Worm (Caenorhabditis elegans) whole organism, L3 larva: Measurements from ENCODE around the gene hipr-1.

ENCODE experiments used
- ceh-82 ChIP-seq: fragments of 150-350 bp; optimal IDR thresholded peaks from 2 replicates; lab custom pipeline; 2014; ENCODE audit warnings: missing biosample characterization, missing genetic modification characterization
- daf-12 ChIP-seq: fragments of 150-350 bp; optimal IDR thresholded peaks from 2 replicates; lab custom pipeline; 2014; ENCODE audit warnings: missing biosample characterization, missing genetic modification reagents, missing genetic modification characterization
- fkh-2 ChIP-seq: fragments of 150-350 bp; optimal IDR thresholded peaks from 2 replicates; lab custom pipeline; 2014; ENCODE audit warnings: missing biosample characterization, missing genetic modification reagents, missing genetic modification characterization
- lin-39 ChIP-seq: fragments of 150-350 bp; optimal IDR thresholded peaks from 2 replicates; lab custom pipeline; 2018; ENCODE audit warnings: missing biosample characterization, missing genetic modification reagents, missing genetic modification characterization
- mdl-1 ChIP-seq: fragments of 150-350 bp; optimal IDR thresholded peaks from 2 replicates; lab custom pipeline; 2014; ENCODE audit warnings: missing biosample characterization, missing genetic modification characterization
- nfya-1 ChIP-seq: sonication (generic microtip); optimal IDR thresholded peaks from 2 replicates; lab custom pipeline; 2017; ENCODE audit warnings: missing genetic modification characterization, mild to moderate bottlenecking, missing compliant biosample characterization, antibody characterized with exemption, moderate library complexity; ENCODE audit not compliant: insufficient read depth
- nhr-43 ChIP-seq: sonication (generic microtip); optimal IDR thresholded peaks from 2 replicates; lab custom pipeline; 2016; ENCODE audit warnings: mild to moderate bottlenecking, missing genetic modification characterization, missing compliant biosample characterization; ENCODE audit not compliant: poor library complexity, severe bottlenecking
- nhr-77 ChIP-seq: fragments of 150-350 bp; optimal IDR thresholded peaks from 2 replicates; lab custom pipeline; 2014; ENCODE audit warnings: missing biosample characterization, missing genetic modification characterization
- pha-4 ChIP-seq: fragments of 150-350 bp; optimal IDR thresholded peaks from 2 replicates; lab custom pipeline; 2014; ENCODE audit warnings: missing biosample characterization, missing genetic modification reagents, missing genetic modification characterization
- skn-1 ChIP-seq: fragments of 150-350 bp; optimal IDR thresholded peaks from 2 replicates; lab custom pipeline; 2014; ENCODE audit warnings: missing biosample characterization, missing genetic modification characterization
- snpc-4 ChIP-seq: fragments of 150-350 bp; optimal IDR thresholded peaks from 2 replicates; lab custom pipeline; 2014; ENCODE audit warnings: missing biosample characterization, missing genetic modification characterization
- ztf-11 ChIP-seq: fragments of 150-350 bp; optimal IDR thresholded peaks from 2 replicates; lab custom pipeline; 2014; ENCODE audit warnings: missing biosample characterization, missing genetic modification characterization
- ztf-4 ChIP-seq: fragments of 150-350 bp; optimal IDR thresholded peaks from 2 replicates; lab custom pipeline; 2014; ENCODE audit warnings: missing biosample characterization, missing genetic modification characterization

DNA sequence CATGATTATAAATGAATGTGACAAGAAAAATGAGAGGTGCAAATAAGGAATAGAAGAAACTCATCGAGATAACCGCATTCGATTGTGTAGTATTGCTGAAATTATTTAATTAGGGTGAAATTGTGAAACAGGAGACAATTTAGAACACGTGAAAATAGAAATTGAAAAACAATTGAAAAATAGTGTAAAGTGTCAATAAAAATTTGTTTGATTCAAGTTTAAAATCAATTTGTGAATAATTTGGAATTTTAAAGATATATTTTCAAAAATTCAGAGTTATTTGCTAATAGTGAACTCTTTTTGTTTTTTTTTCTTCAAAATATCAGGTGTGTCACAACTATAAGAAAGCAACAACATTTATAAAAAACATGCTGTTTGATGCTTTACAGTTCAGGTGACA is 11.3 kb downstream of the hipr-1 start, which contains the start of gene ZK370.4:
- TF ChIP-seq ceh-82 (tag; lab: Kevin White, UChicago) = no peak
- no peak for TF ChIP-seq ztf-4 (tag; lab: Kevin White, UChicago)
- no peak for TF ChIP-seq fkh-2 (tag; lab: Kevin White, UChicago)
- no peak for TF ChIP-seq nhr-77 (tag; lab: Kevin White, UChicago)
- TF ChIP-seq skn-1 (tag; lab: Kevin White, UChicago) = no peak
- no peak for TF ChIP-seq daf-12 (tag; lab: Kevin White, UChicago)
- no peak for TF ChIP-seq lin-39 (tag; lab: Kevin White, UChicago)
- TF ChIP-seq mdl-1 (tag; lab: Kevin White, UChicago) = no peak
- TF ChIP-seq snpc-4 (tag; lab: Kevin White, UChicago) = no peak
- no peak for TF ChIP-seq nfya-1 (tag; lab: Kevin White, UChicago)
- TF ChIP-seq ztf-11 (tag; lab: Kevin White, UChicago) = no peak
- no peak for TF ChIP-seq pha-4 (tag; lab: Kevin White, UChicago)
- TF ChIP-seq nhr-43 (tag; lab: Kevin White, UChicago) = no peak
